Worm (Caenorhabditis elegans) whole organism, L4/young adult: Measurements from ENCODE around the gene alg-4.

Experiments
- W03F9.2 ChIP-seq: fragments of 150-350 bp; optimal IDR thresholded peaks from 2 replicates; lab custom pipeline; 2014; ENCODE audit warnings: missing biosample characterization, missing genetic modification characterization
- dao-5 ChIP-seq: sonication (generic microtip); optimal IDR thresholded peaks from 2 replicates; lab custom pipeline; 2016; ENCODE audit warnings: missing genotype, missing genetic modification characterization, moderate library complexity, missing compliant biosample characterization
- him-1 ChIP-seq: sonication (generic microtip); optimal IDR thresholded peaks from 2 replicates; lab custom pipeline; 2016; ENCODE audit warnings: missing genotype, missing genetic modification reagents, missing genetic modification characterization, missing compliant biosample characterization

DNA sequence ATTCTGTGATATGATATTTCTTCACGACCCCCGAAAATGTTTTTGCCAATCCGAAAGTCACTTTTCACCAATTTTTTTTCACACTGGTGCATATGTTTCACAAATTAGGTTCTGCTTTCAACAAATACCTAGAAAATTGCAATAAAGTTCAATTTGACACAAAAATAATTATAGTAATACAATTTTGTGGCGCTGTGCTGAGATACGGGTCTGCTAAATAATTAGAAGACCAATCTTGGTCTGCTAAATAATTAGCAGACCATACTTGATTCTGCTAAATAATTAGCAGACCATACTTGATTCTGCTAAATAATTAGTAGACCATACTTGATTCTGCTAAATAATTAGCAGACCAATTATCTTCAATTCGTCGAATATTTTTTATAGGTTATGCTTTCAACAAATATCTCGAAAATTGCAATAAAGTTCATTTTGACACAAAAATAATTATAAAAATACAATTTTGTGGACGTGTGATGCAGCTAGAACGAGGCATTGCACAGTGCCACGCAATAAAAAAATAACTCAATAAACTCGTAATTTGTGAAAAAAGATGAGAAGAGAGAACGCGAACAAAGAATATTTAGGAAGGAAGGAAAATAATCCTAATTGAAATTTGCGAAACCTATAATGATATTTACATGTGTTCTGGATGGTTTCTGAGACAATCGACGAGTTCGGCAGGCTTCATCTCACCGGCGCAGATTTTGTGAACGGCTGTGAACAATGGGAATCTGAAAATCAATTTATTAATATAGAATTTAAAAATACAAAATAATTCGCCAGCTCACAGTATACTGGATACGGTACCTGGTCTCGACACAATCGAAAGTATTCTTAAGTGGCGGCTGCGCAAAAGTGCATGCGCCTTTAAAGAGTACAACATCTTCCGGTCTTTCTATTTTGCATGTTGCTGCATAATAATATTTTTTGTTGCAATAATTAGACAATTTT, 37.3 kb downstream of the alg-4 start:
- no peak for TF ChIP-seq him-1 (tag; lab: Kevin White, UChicago)
- TF ChIP-seq W03F9.2 (tag; lab: Kevin White, UChicago): no peak
- TF ChIP-seq dao-5: no peak
